Fruit fly (Drosophila melanogaster) whole organism, wandering third instar larva: ENCODE results near the gene Sas-6.

Experiments
- Dfd ChIP-seq: fragments of >200 bp; optimal IDR thresholded peaks from 2 replicates; lab custom pipeline; 2017; ENCODE audit warnings: missing biosample characterization, missing genetic modification characterization
- Dif ChIP-seq: fragments of 200-275, 200-300 bp; sonication (Bioruptor generic); optimal IDR thresholded peaks from 2 replicates; lab custom pipeline; 2018; ENCODE audit warnings: missing biosample characterization, missing genetic modification characterization; ENCODE audit not compliant: partially characterized antibody
- GATAd ChIP-seq: sonication (Bioruptor generic); optimal IDR thresholded peaks from 2 replicates; lab custom pipeline; 2016; ENCODE audit warnings: missing biosample characterization, missing genetic modification characterization
- Hnf4 ChIP-seq: fragments of 200-800 bp; sonication (Bioruptor generic); optimal IDR thresholded peaks from 2 replicates; lab custom pipeline; 2016; ENCODE audit warnings: missing biosample characterization, mild to moderate bottlenecking, missing genetic modification characterization
- Myc ChIP-seq: fragments of >200 bp; optimal IDR thresholded peaks from 2 replicates; lab custom pipeline; 2017
- N ChIP-seq: fragments of >200 bp; optimal IDR thresholded peaks from 2 replicates; lab custom pipeline; 2018; ENCODE audit warnings: missing biosample characterization, missing external identifiers, missing genetic modification characterization
- Rel ChIP-seq, 2 experiments: fragments of 200-800 bp; sonication (Bioruptor generic) in 1 of 2; optimal IDR thresholded peaks; 2 replicates in 1 of 2; 3 replicates in 1 of 2; lab custom pipeline; 2016 to 2019; ENCODE audit warnings: mild to moderate bottlenecking in 2 of 2, missing biosample characterization in 2 of 2, missing genetic modification characterization in 2 of 2, moderate library complexity in 1 of 2
- br ChIP-seq: fragments of 200-800 bp; sonication (Bioruptor generic); optimal IDR thresholded peaks from 2 replicates; lab custom pipeline; 2016; ENCODE audit warnings: missing biosample characterization, missing genetic modification characterization
- dmrt93B ChIP-seq: fragments of 200-800 bp; sonication (Bioruptor generic); optimal IDR thresholded peaks from 2 replicates; lab custom pipeline; 2018; ENCODE audit warnings: missing biosample characterization, mild to moderate bottlenecking, missing genetic modification characterization
- fru ChIP-seq: fragments of 200-800 bp; sonication (Bioruptor generic); optimal IDR thresholded peaks from 3 replicates; lab custom pipeline; 2016; ENCODE audit warnings: missing biosample characterization, mild to moderate bottlenecking, missing genetic modification characterization
- h ChIP-seq: fragments of 200-800 bp; sonication (Bioruptor generic); optimal IDR thresholded peaks from 3 replicates; lab custom pipeline; 2016; ENCODE audit warnings: missing biosample characterization, mild to moderate bottlenecking, missing genetic modification characterization
- psq ChIP-seq: fragments of 200-800 bp; sonication (Bioruptor generic); optimal IDR thresholded peaks from 3 replicates; lab custom pipeline; 2017; ENCODE audit warnings: missing biosample characterization, mild to moderate bottlenecking, missing genetic modification characterization, moderate library complexity
- usp ChIP-seq: fragments of >200 bp; optimal IDR thresholded peaks from 2 replicates; lab custom pipeline; 2017; ENCODE audit warnings: missing biosample characterization, missing genetic modification characterization

DNA sequence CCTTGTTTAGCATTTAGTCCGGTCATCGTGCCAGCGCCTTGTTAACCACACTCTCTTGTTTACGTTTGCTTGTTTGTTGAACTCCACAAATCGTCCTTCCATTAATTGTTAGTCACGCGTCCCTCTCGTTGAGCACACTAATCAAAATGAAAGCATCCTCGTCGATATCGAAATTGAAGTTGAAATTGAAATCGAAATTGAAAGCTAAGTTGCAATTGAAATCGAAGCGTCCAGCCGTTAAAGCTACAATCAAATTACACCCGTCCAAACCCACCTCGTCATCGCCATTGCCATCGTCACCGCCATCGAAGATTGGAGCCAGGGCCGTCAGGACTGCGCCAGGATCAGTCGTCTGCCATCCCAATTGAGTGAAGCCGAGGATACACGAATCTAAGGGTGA lies 28.3 kb downstream of the Sas-6 start:
- TF ChIP-seq Rel (GFP tag; optimal IDR thresholded peaks at IDR 0.05; lab: Kevin White, UChicago) (no peak), Rel (tag; optimal IDR thresholded peaks at IDR 0.05; lab: Kevin White, UChicago) (no peak), N (GFP tag; lab: Kevin White, UChicago) (no peak), fru (GFP tag; lab: Kevin White, UChicago) (no peak), GATAd (GFP tag; lab: Kevin White, UChicago) (no peak), br (GFP tag; lab: Kevin White, UChicago) (no peak), h (GFP tag; lab: Kevin White, UChicago) (no peak), Myc (lab: Kevin White, UChicago) (no peak), dmrt93B (GFP tag; lab: Kevin White, UChicago) (no peak), psq (GFP tag; lab: Kevin White, UChicago) (no peak), Hnf4 (no peak), Dfd (GFP tag; lab: Kevin White, UChicago) (no peak), Dif (no peak), usp (GFP tag; lab: Kevin White, UChicago) (no peak)
